Fruit fly (Drosophila melanogaster) whole organism, embryonic: ENCODE results near the gene Ance-2.

Experiments
- Aef1 ChIP-seq: fragments of 200-800 bp; sonication (Bioruptor generic); IDR thresholded peaks from 3 replicates; pipeline ENCODE4 v1.3.6; 2022; ENCODE audit warnings: missing biosample characterization, missing genetic modification characterization
- CG10209 ChIP-seq: fragments of 200-800 bp; sonication (Bioruptor generic); optimal IDR thresholded peaks from 3 replicates; lab custom pipeline; 2017; ENCODE audit warnings: missing biosample characterization, mild to moderate bottlenecking, missing genetic modification characterization, missing genetic modification reagents
- CG11247 ChIP-seq: fragments of 200-800 bp; sonication (Bioruptor generic); IDR thresholded peaks from 2 replicates; pipeline ENCODE4 v1.3.6; 2022; ENCODE audit warnings: missing biosample characterization, missing genetic modification characterization
- CG11695 ChIP-seq: fragments of 200-800 bp; sonication (Bioruptor generic); IDR thresholded peaks from 3 replicates; pipeline ENCODE4 v1.3.6; 2022; ENCODE audit warnings: missing biosample characterization, missing genetic modification characterization
- CG11723 ChIP-seq: fragments of 200-800 bp; sonication (Bioruptor generic); optimal IDR thresholded peaks from 2 replicates; lab custom pipeline; 2017; ENCODE audit warnings: missing biosample characterization, mild to moderate bottlenecking, missing genetic modification characterization
- CG12299 ChIP-seq: fragments of 200-800 bp; sonication (Bioruptor generic); optimal IDR thresholded peaks from 2 replicates; lab custom pipeline; 2018; ENCODE audit warnings: missing biosample characterization, mild to moderate bottlenecking, missing genetic modification characterization
- CG12659 ChIP-seq: fragments of 200-800 bp; sonication (Bioruptor generic); optimal IDR thresholded peaks from 3 replicates; lab custom pipeline; 2017; ENCODE audit warnings: mild to moderate bottlenecking, missing biosample characterization, missing genetic modification reagents, missing genetic modification characterization
- CG13624 ChIP-seq: fragments of 200-800 bp; sonication (Bioruptor generic); optimal IDR thresholded peaks from 2 replicates; lab custom pipeline; 2016; ENCODE audit warnings: missing biosample characterization, missing genetic modification characterization
- CG14667 ChIP-seq: fragments of 200-800 bp; sonication (Bioruptor generic); IDR thresholded peaks from 2 replicates; pipeline ENCODE4 v1.3.6; 2022; ENCODE audit warnings: missing biosample characterization, missing genetic modification characterization
- CG15269 ChIP-seq: fragments of 200-800 bp; sonication (Bioruptor generic); optimal IDR thresholded peaks from 2 replicates; lab custom pipeline; 2018; ENCODE audit warnings: missing biosample characterization, mild to moderate bottlenecking, missing genetic modification characterization, moderate library complexity
- CG1647 ChIP-seq: fragments of 200-800 bp; sonication (Bioruptor generic); optimal IDR thresholded peaks from 3 replicates; lab custom pipeline; 2016; ENCODE audit warnings: missing biosample characterization, missing genetic modification characterization
- CG17802 ChIP-seq: fragments of 200-800 bp; sonication (Bioruptor generic); optimal IDR thresholded peaks from 2 replicates; lab custom pipeline; 2018; ENCODE audit warnings: missing biosample characterization, mild to moderate bottlenecking, missing genetic modification characterization, moderate library complexity
- CG17829 ChIP-seq: fragments of 200-800 bp; optimal IDR thresholded peaks from 2 replicates; lab custom pipeline; 2019; ENCODE audit warnings: missing biosample characterization, mild to moderate bottlenecking, missing genetic modification characterization, moderate library complexity
- CG18619 ChIP-seq: fragments of 200-800 bp; sonication (Bioruptor generic); optimal IDR thresholded peaks from 3 replicates; lab custom pipeline; 2017; ENCODE audit warnings: missing biosample characterization, mild to moderate bottlenecking, missing genetic modification characterization
- CG2129 ChIP-seq: fragments of 200-800 bp; sonication (Bioruptor generic); IDR thresholded peaks from 2 replicates; pipeline ENCODE4 v1.3.6; 2022; ENCODE audit warnings: missing biosample characterization, missing genetic modification characterization; ENCODE audit not compliant: partially characterized antibody
- CG2875 ChIP-seq: fragments of 200-800 bp; sonication (Bioruptor generic); optimal IDR thresholded peaks from 2 replicates; lab custom pipeline; 2017; ENCODE audit warnings: missing biosample characterization, mild to moderate bottlenecking, missing genetic modification characterization, missing genetic modification reagents
- CG4328 ChIP-seq: fragments of 200-800 bp; sonication (Bioruptor generic); optimal IDR thresholded peaks from 3 replicates; lab custom pipeline; 2017; ENCODE audit warnings: missing biosample characterization, missing genetic modification reagents, missing genetic modification characterization
- CG6654 ChIP-seq: fragments of 200-800 bp; sonication (Bioruptor generic); optimal IDR thresholded peaks from 2 replicates; lab custom pipeline; 2017; ENCODE audit warnings: missing biosample characterization, mild to moderate bottlenecking, missing genetic modification characterization
- CG7357 ChIP-seq: fragments of 200-800 bp; sonication (Bioruptor generic); IDR thresholded peaks from 3 replicates; pipeline ENCODE4 v1.3.6; 2022; ENCODE audit warnings: missing biosample characterization, missing genetic modification characterization
- CG8478 ChIP-seq: fragments of >200 bp; optimal IDR thresholded peaks from 2 replicates; lab custom pipeline; 2018
- D19B ChIP-seq: fragments of 200-800 bp; sonication (Bioruptor generic); optimal IDR thresholded peaks from 2 replicates; lab custom pipeline; 2017; ENCODE audit warnings: missing biosample characterization, mild to moderate bottlenecking, missing genetic modification characterization
- Dll ChIP-seq: fragments of 200-800 bp; sonication (Bioruptor generic); IDR thresholded peaks from 4 replicates; pipeline ENCODE4 v1.3.6; 2022; ENCODE audit warnings: missing biosample characterization, missing genetic modification characterization; ENCODE audit not compliant: partially characterized antibody
- Drgx ChIP-seq: fragments of 200-800 bp; sonication (Bioruptor generic); IDR thresholded peaks from 2 replicates; pipeline ENCODE4 v1.3.6; 2022; ENCODE audit warnings: missing biosample characterization, missing genetic modification characterization
- Eip74EF ChIP-seq, 2 experiments: fragments of 200-800 bp in 1 of 2; fragments of >200 bp in 1 of 2; sonication (Bioruptor generic) in 1 of 2; optimal IDR thresholded peaks; 2 replicates each; lab custom pipeline; 2017 to 2019; ENCODE audit warnings: missing biosample characterization in 2 of 2, missing genetic modification characterization in 2 of 2, mild to moderate bottlenecking in 1 of 2, moderate library complexity in 1 of 2
- HLH4C ChIP-seq: fragments of 200-800 bp; sonication (Bioruptor generic); IDR thresholded peaks from 3 replicates; pipeline ENCODE4 v1.3.6; 2022; ENCODE audit warnings: missing biosample characterization, missing genetic modification characterization; ENCODE audit not compliant: partially characterized antibody
- Hey ChIP-seq: fragments of 200-800 bp; sonication (Bioruptor generic); optimal IDR thresholded peaks from 3 replicates; lab custom pipeline; 2018; ENCODE audit warnings: missing biosample characterization, mild to moderate bottlenecking, missing genetic modification characterization
- Kr ChIP-seq: fragments of 200-800 bp; sonication (Bioruptor generic); optimal IDR thresholded peaks from 2 replicates; lab custom pipeline; 2017; ENCODE audit warnings: missing biosample characterization, mild to moderate bottlenecking, missing genetic modification characterization
- MTF-1 ChIP-seq: fragments of 200-800 bp; sonication (Bioruptor generic); optimal IDR thresholded peaks from 2 replicates; lab custom pipeline; 2018; ENCODE audit warnings: missing biosample characterization, mild to moderate bottlenecking, missing genetic modification characterization, borderline replicate concordance
- NC2α ChIP-seq: fragments of 200-800 bp; sonication (Bioruptor generic); optimal IDR thresholded peaks from 2 replicates; lab custom pipeline; 2016; ENCODE audit warnings: missing biosample characterization, missing genetic modification characterization
- Ravus ChIP-seq: fragments of 200-800 bp; sonication (Bioruptor generic); IDR thresholded peaks from 2 replicates; pipeline ENCODE4 v1.3.6; 2022; ENCODE audit warnings: missing biosample characterization, missing genetic modification characterization
- Ssrp ChIP-seq: fragments of 200-800 bp; sonication (Bioruptor generic); optimal IDR thresholded peaks from 2 replicates; lab custom pipeline; 2018; ENCODE audit warnings: missing biosample characterization, mild to moderate bottlenecking, missing genetic modification characterization, moderate library complexity
- Stat92E ChIP-seq, 3 experiments: fragments of >200 bp in 2 of 3; fragments of 200-800 bp in 1 of 3; sonication (Bioruptor generic) in 1 of 3; optimal IDR thresholded peaks; 2 replicates each; lab custom pipeline; 2017 to 2019; ENCODE audit warnings: missing biosample characterization in 3 of 3, missing genetic modification characterization in 3 of 3, mild to moderate bottlenecking in 1 of 3, moderate library complexity in 1 of 3
- TFAM ChIP-seq: fragments of 200-800 bp; sonication (Bioruptor generic); optimal IDR thresholded peaks from 2 replicates; lab custom pipeline; 2017; ENCODE audit warnings: missing biosample characterization, missing genetic modification characterization, inconsistent platforms
- al ChIP-seq: fragments of 200-800 bp; sonication (Bioruptor generic); IDR thresholded peaks from 2 replicates; pipeline ENCODE4 v1.3.6; 2022; ENCODE audit warnings: missing biosample characterization, missing genetic modification characterization
- amos ChIP-seq: fragments of 200-800 bp; sonication (Bioruptor generic); IDR thresholded peaks from 2 replicates; pipeline ENCODE4 v1.3.6; 2022; ENCODE audit warnings: missing biosample characterization, missing genetic modification characterization; ENCODE audit not compliant: partially characterized antibody
- ash1 ChIP-seq: fragments of 200-800 bp; sonication (Bioruptor generic); optimal IDR thresholded peaks from 2 replicates; lab custom pipeline; 2018; ENCODE audit warnings: missing biosample characterization, mild to moderate bottlenecking, missing genetic modification characterization
- br ChIP-seq: fragments of >200 bp; optimal IDR thresholded peaks from 2 replicates; lab custom pipeline; 2017
- chm ChIP-seq: fragments of 200-800 bp; sonication (Bioruptor generic); IDR thresholded peaks from 2 replicates; pipeline ENCODE4 v1.3.6; 2022; ENCODE audit warnings: missing biosample characterization, missing genetic modification characterization
- corto ChIP-seq: fragments of 200-800 bp; sonication (Bioruptor generic); optimal IDR thresholded peaks from 2 replicates; lab custom pipeline; 2016; ENCODE audit warnings: missing biosample characterization, mild to moderate bottlenecking, missing genetic modification characterization, moderate library complexity
- eve ChIP-seq, 2 experiments: fragments of >200 bp; optimal IDR thresholded peaks; 2 replicates each; lab custom pipeline; 2017; ENCODE audit warnings: missing biosample characterization in 2 of 2, missing genetic modification characterization in 2 of 2
- fu2 ChIP-seq: fragments of 200-800 bp; sonication (Bioruptor generic); optimal IDR thresholded peaks from 2 replicates; lab custom pipeline; 2016; ENCODE audit warnings: missing biosample characterization, missing genetic modification characterization
- gsb ChIP-seq: fragments of 200-800 bp; sonication (Bioruptor generic); IDR thresholded peaks from 2 replicates; pipeline ENCODE4 v1.3.6; 2022; ENCODE audit warnings: missing biosample characterization, missing genetic modification characterization
- hbn ChIP-seq: fragments of 200-800 bp; sonication (Bioruptor generic); IDR thresholded peaks from 2 replicates; pipeline ENCODE4 v1.3.6; 2022; ENCODE audit warnings: missing biosample characterization, missing genetic modification characterization; ENCODE audit not compliant: partially characterized antibody
- ind ChIP-seq: fragments of 200-800 bp; sonication (Bioruptor generic); optimal IDR thresholded peaks from 3 replicates; lab custom pipeline; 2016; ENCODE audit warnings: missing biosample characterization, missing genetic modification characterization
- lbe ChIP-seq: fragments of 200-800 bp; sonication (Bioruptor generic); optimal IDR thresholded peaks from 2 replicates; lab custom pipeline; 2016; ENCODE audit warnings: missing biosample characterization, mild to moderate bottlenecking, missing genetic modification characterization
- sens ChIP-seq: fragments of 200-800 bp; sonication (Bioruptor generic); peaks from one replicate; lab custom pipeline; 2016; ENCODE audit warnings: missing biosample characterization, missing genetic modification characterization
- tio ChIP-seq: fragments of 200-800 bp; sonication (Bioruptor generic); optimal IDR thresholded peaks from 2 replicates; lab custom pipeline; 2017; ENCODE audit warnings: missing biosample characterization, missing genetic modification characterization, inconsistent platforms
- tna ChIP-seq: fragments of 200-800 bp; sonication (Bioruptor generic); IDR thresholded peaks from 2 replicates; pipeline ENCODE4 v1.3.6; 2022; ENCODE audit warnings: missing biosample characterization, missing genetic modification characterization; ENCODE audit not compliant: partially characterized antibody
- unpg ChIP-seq: fragments of 200-800 bp; sonication (Bioruptor generic); optimal IDR thresholded peaks from 3 replicates; lab custom pipeline; 2018; ENCODE audit warnings: missing biosample characterization, mild to moderate bottlenecking, missing genetic modification characterization, moderate library complexity

Ance-2 gene

dm6 chr2L:13904331-13904911, 4.7 kb upstream of the Ance-2 start, which contains the start of gene Smg5 (continued):
- TF ChIP-seq Eip74EF (GFP tag; optimal IDR thresholded peaks at IDR 0.05; lab: Kevin White, UChicago) (peak in 1 of 2 experiments; percentile 2), CG11695 (peak; percentile 88), CG1647 (GFP tag; lab: Kevin White, UChicago) (peak; percentile 96), Stat92E (GFP tag; optimal IDR thresholded peaks at IDR 0.05; lab: Kevin White, UChicago) (no peak), hbn (GFP tag; lab: Robert Waterston, UW) (peak; percentile 80), CG2129 (peak; percentile 55; the same call in 1 of the 2 replicates), CG18619 (GFP tag; lab: Kevin White, UChicago) (peak; percentile 91), gsb (GFP tag; lab: Robert Waterston, UW) (peak; percentile 95), CG13624 (GFP tag; lab: Kevin White, UChicago) (peak; percentile 96), sens (GFP tag; lab: Kevin White, UChicago) (peak; percentile 97), CG12299 (tag; lab: Kevin White, UChicago) (peak; percentile 78), D19B (GFP tag; lab: Kevin White, UChicago) (no peak), unpg (GFP tag; lab: Kevin White, UChicago) (peak; percentile 94), eve (GFP tag; optimal IDR thresholded peaks at IDR 0.05; lab: Kevin White, UChicago) (peak in 1 of 2 experiments; percentile 34), CG6654 (peak; percentile 51), ash1 (GFP tag; lab: Kevin White, UChicago) (no peak), fu2 (GFP tag; lab: Kevin White, UChicago) (peak; percentile 98), Kr (no peak), tio (no peak), Hey (tag; lab: Kevin White, UChicago) (peak; percentile 84), chm (peak; percentile 97), CG15269 (tag; lab: Kevin White, UChicago) (peak; percentile 80), al (GFP tag; lab: Robert Waterston, UW) (peak; percentile 86), CG8478 (lab: Kevin White, UChicago) (no peak), tna (GFP tag; lab: Robert Waterston, UW) (peak; percentile 96), CG12659 (GFP tag; lab: Kevin White, UChicago) (peak; percentile 95), CG4328 (GFP tag; lab: Kevin White, UChicago) (peak; percentile 76), amos (GFP tag; lab: Robert Waterston, UW) (peak; percentile 90), br (lab: Kevin White, UChicago) (no peak), ind (peak; percentile 93), TFAM (GFP tag; lab: Kevin White, UChicago) (peak; percentile 29), lbe (GFP tag; lab: Kevin White, UChicago) (peak; percentile 41), CG17802 (tag; lab: Kevin White, UChicago) (peak; percentile 90), NC2α (peak; percentile 85), Ravus (GFP tag; lab: Robert Waterston, UW) (peak; percentile 67), Drgx (GFP tag; lab: Robert Waterston, UW) (peak; percentile 73), HLH4C (GFP tag; lab: Robert Waterston, UW) (peak; percentile 94), CG11247 (peak; percentile 96), CG14667 (GFP tag; lab: Robert Waterston, UW) (peak; percentile 85), CG11723 (GFP tag; lab: Kevin White, UChicago) (peak; percentile 79), CG17829 (tag; lab: Kevin White, UChicago) (peak; percentile 85), Dll (peak; percentile 85), MTF-1 (GFP tag; lab: Kevin White, UChicago) (no peak), corto (GFP tag; lab: Kevin White, UChicago) (peak; percentile 65), Aef1 (peak; percentile 97), Ssrp (peak; percentile 99), CG10209 (GFP tag; lab: Kevin White, UChicago) (peak; percentile 90), CG7357 (GFP tag; lab: Robert Waterston, UW) (peak; percentile 91), CG2875 (GFP tag; lab: Kevin White, UChicago) (peak; percentile 37)
